Worm (Caenorhabditis elegans) whole organism, mixed stage, embryonic: Measurements from ENCODE around the gene C34B4.2.
A peak's percentile ranks its signal among the peaks of the same experiment; 100 is the strongest.

Source experiments
- ceh-43 ChIP-seq: fragments of 200-800 bp; sonication (Bioruptor generic); optimal IDR thresholded peaks from 2 replicates; lab custom pipeline; 2018; ENCODE audit warnings: mild to moderate bottlenecking, missing genetic modification characterization, moderate library complexity, missing compliant biosample characterization
- ces-1 ChIP-seq: fragments of 150-350 bp; optimal IDR thresholded peaks from 2 replicates; lab custom pipeline; 2014; ENCODE audit warnings: missing biosample characterization, missing genetic modification reagents, missing genetic modification characterization
- mab-5 ChIP-seq: fragments of 150-350 bp; optimal IDR thresholded peaks from 2 replicates; lab custom pipeline; 2014; ENCODE audit warnings: missing biosample characterization, missing genetic modification characterization
- nhr-12 ChIP-seq: fragments of 150-350 bp; optimal IDR thresholded peaks from 2 replicates; lab custom pipeline; 2014; ENCODE audit warnings: missing biosample characterization, missing genetic modification characterization
- nhr-28 ChIP-seq: fragments of 150-350 bp; optimal IDR thresholded peaks from 2 replicates; lab custom pipeline; 2014; ENCODE audit warnings: missing biosample characterization, missing genetic modification characterization
- pha-4 ChIP-seq: fragments of 150-350 bp; optimal IDR thresholded peaks from 2 replicates; lab custom pipeline; 2018; ENCODE audit warnings: missing biosample characterization, missing genetic modification reagents, missing genetic modification characterization
- snpc-4 ChIP-seq: fragments of 150-350 bp; optimal IDR thresholded peaks from 2 replicates; lab custom pipeline; 2014; ENCODE audit warnings: missing biosample characterization, missing genetic modification characterization
- unc-39 ChIP-seq: fragments of 150-350 bp; optimal IDR thresholded peaks from 2 replicates; lab custom pipeline; 2014; ENCODE audit warnings: missing biosample characterization, missing genetic modification characterization

ce11 chrV:13120097-13120496, 37.2 kb downstream of the C34B4.2 start, which contains the start of gene max-1:
- TF ChIP-seq pha-4 (tag; lab: Kevin White, UChicago), result no peak
- no peak for TF ChIP-seq nhr-12 (tag; lab: Kevin White, UChicago)
- TF ChIP-seq snpc-4 (tag; lab: Kevin White, UChicago), result no peak
- TF ChIP-seq ceh-43 (GFP tag; lab: Kevin White, UChicago), result no peak
- TF ChIP-seq ces-1 (GFP tag; lab: Kevin White, UChicago), result peak; percentile 9
- no peak for TF ChIP-seq unc-39 (tag; lab: Kevin White, UChicago)
- TF ChIP-seq nhr-28 (tag; lab: Kevin White, UChicago), result no peak
- no peak for TF ChIP-seq mab-5 (tag; lab: Kevin White, UChicago)
